Fruit fly (Drosophila melanogaster) whole organism, adult: Measurements from ENCODE around the gene RhoBTB.

Experiments used
- CG11617 ChIP-seq: fragments of 200-800 bp; sonication (Bioruptor generic); optimal IDR thresholded peaks from 2 replicates; lab custom pipeline; 2017; ENCODE audit warnings: mild to moderate bottlenecking, missing biosample characterization, missing genetic modification reagents, missing genetic modification characterization
- CG12768 ChIP-seq: fragments of 200-800 bp; sonication (Bioruptor generic); optimal IDR thresholded peaks from 2 replicates; lab custom pipeline; 2017; ENCODE audit warnings: missing biosample characterization, missing genetic modification characterization, mild to moderate bottlenecking, moderate library complexity, missing genetic modification reagents
- CG14711 ChIP-seq: fragments of 200-800 bp; sonication (Bioruptor generic); optimal IDR thresholded peaks from 2 replicates; lab custom pipeline; 2018; ENCODE audit warnings: missing biosample characterization, mild to moderate bottlenecking, missing genetic modification characterization, moderate library complexity
- CG1620 ChIP-seq: fragments of 200-800 bp; sonication (Bioruptor generic); optimal IDR thresholded peaks from 2 replicates; lab custom pipeline; 2016; ENCODE audit warnings: missing biosample characterization, missing genetic modification characterization
- CG33017 ChIP-seq: fragments of 200-800 bp; sonication (Bioruptor generic); optimal IDR thresholded peaks from 2 replicates; lab custom pipeline; 2018; ENCODE audit warnings: missing biosample characterization, mild to moderate bottlenecking, missing genetic modification characterization, moderate library complexity
- CG5204 ChIP-seq: fragments of 200-800 bp; sonication (Bioruptor generic); optimal IDR thresholded peaks from 2 replicates; lab custom pipeline; 2016; ENCODE audit warnings: missing biosample characterization, missing genetic modification characterization
- CG7045 ChIP-seq: fragments of 200-800 bp; sonication (Bioruptor generic); optimal IDR thresholded peaks from 2 replicates; lab custom pipeline; 2017; ENCODE audit warnings: missing biosample characterization, mild to moderate bottlenecking, missing genetic modification characterization
- CG7101 ChIP-seq: fragments of 200-800 bp; sonication (Bioruptor generic); optimal IDR thresholded peaks from 2 replicates; lab custom pipeline; 2018; ENCODE audit warnings: missing biosample characterization, mild to moderate bottlenecking, missing genetic modification characterization, moderate library complexity
- Clk ChIP-seq: fragments of 200-800 bp; sonication (Bioruptor generic); optimal IDR thresholded peaks from 2 replicates; lab custom pipeline; 2017; ENCODE audit warnings: missing biosample characterization, missing genetic modification characterization
- Crg-1 ChIP-seq: fragments of 200-800 bp; sonication (Bioruptor generic); optimal IDR thresholded peaks from 2 replicates; lab custom pipeline; 2016; ENCODE audit warnings: missing biosample characterization, missing genetic modification characterization
- Hr96 ChIP-seq: fragments of 200-800 bp; sonication (Bioruptor generic); optimal IDR thresholded peaks from 2 replicates; lab custom pipeline; 2016; ENCODE audit warnings: missing biosample characterization, missing genetic modification characterization
- Mnt ChIP-seq: fragments of 200-800 bp; sonication (Bioruptor generic); optimal IDR thresholded peaks from 2 replicates; lab custom pipeline; 2016; ENCODE audit warnings: missing biosample characterization, mild to moderate bottlenecking, missing genetic modification characterization
- bab1 ChIP-seq: fragments of 200-800 bp; sonication (Bioruptor generic); optimal IDR thresholded peaks from 3 replicates; lab custom pipeline; 2019; ENCODE audit warnings: missing biosample characterization, mild to moderate bottlenecking, missing genetic modification characterization, moderate library complexity
- cic ChIP-seq: fragments of 200-800 bp; sonication (Bioruptor generic); optimal IDR thresholded peaks from 2 replicates; lab custom pipeline; 2017; ENCODE audit warnings: missing biosample characterization, mild to moderate bottlenecking, missing genetic modification characterization, moderate library complexity
- cnc ChIP-seq, 2 experiments: fragments of >200 bp; optimal IDR thresholded peaks; 2 replicates each; lab custom pipeline; 2017
- kay ChIP-seq: fragments of 200-800 bp; sonication (Bioruptor generic); peaks from one replicate; lab custom pipeline; 2016; ENCODE audit warnings: missing biosample characterization, missing genetic modification characterization, borderline replicate concordance
- ovo ChIP-seq: fragments of 200-800 bp; sonication (Bioruptor generic); optimal IDR thresholded peaks from 2 replicates; lab custom pipeline; 2016; ENCODE audit warnings: missing biosample characterization, missing genetic modification characterization
- pad ChIP-seq: fragments of 200-800 bp; sonication (Bioruptor generic); optimal IDR thresholded peaks from 3 replicates; lab custom pipeline; 2017; ENCODE audit warnings: missing biosample characterization, missing genetic modification characterization, mild to moderate bottlenecking, moderate library complexity, missing genetic modification reagents
- tj ChIP-seq: fragments of 200-800 bp; sonication (Bioruptor generic); optimal IDR thresholded peaks from 3 replicates; lab custom pipeline; 2017; ENCODE audit warnings: missing biosample characterization, mild to moderate bottlenecking, missing genetic modification characterization, moderate library complexity
- toe ChIP-seq: fragments of 200-800 bp; sonication (Bioruptor generic); optimal IDR thresholded peaks from 2 replicates; lab custom pipeline; 2016; ENCODE audit warnings: missing biosample characterization, missing genetic modification characterization

RhoBTB gene

dm6 chr3L:20399550-20400109, 23.6 kb downstream of the RhoBTB start:
- TF ChIP-seq CG14711 (tag; lab: Kevin White, UChicago), result peak; percentile 79
- peak; percentile 31 for TF ChIP-seq Mnt (GFP tag; lab: Kevin White, UChicago)
- peak; percentile 82 for TF ChIP-seq CG11617 (GFP tag; lab: Kevin White, UChicago)
- TF ChIP-seq cnc (optimal IDR thresholded peaks at IDR 0.05; lab: Kevin White, UChicago), result no peak
- peak; percentile 79 for TF ChIP-seq CG7045
- TF ChIP-seq Crg-1 (GFP tag; lab: Kevin White, UChicago), result peak; percentile 55
- TF ChIP-seq Hr96 (GFP tag; lab: Kevin White, UChicago), result peak; percentile 73
- peak; percentile 68 for TF ChIP-seq toe (GFP tag; lab: Kevin White, UChicago)
- TF ChIP-seq CG7101 (tag; lab: Kevin White, UChicago), result peak; percentile 84
- no peak for TF ChIP-seq cic (GFP tag; lab: Kevin White, UChicago)
- peak; percentile 61 for TF ChIP-seq ovo
- peak; percentile 74 for TF ChIP-seq CG1620
- peak; percentile 91 for TF ChIP-seq kay (GFP tag; lab: Kevin White, UChicago)
- peak; percentile 76 for TF ChIP-seq tj (GFP tag; lab: Kevin White, UChicago)
- peak; percentile 73 for TF ChIP-seq CG12768 (GFP tag; lab: Kevin White, UChicago)
- peak; percentile 72 for TF ChIP-seq CG5204 (GFP tag; lab: Kevin White, UChicago)
- no peak for TF ChIP-seq Clk
- TF ChIP-seq pad (GFP tag; lab: Kevin White, UChicago), result peak; percentile 72
- peak; percentile 89 for TF ChIP-seq CG33017 (tag; lab: Kevin White, UChicago)
- TF ChIP-seq bab1 (GFP tag; lab: Kevin White, UChicago), result peak; percentile 88

DNA sequence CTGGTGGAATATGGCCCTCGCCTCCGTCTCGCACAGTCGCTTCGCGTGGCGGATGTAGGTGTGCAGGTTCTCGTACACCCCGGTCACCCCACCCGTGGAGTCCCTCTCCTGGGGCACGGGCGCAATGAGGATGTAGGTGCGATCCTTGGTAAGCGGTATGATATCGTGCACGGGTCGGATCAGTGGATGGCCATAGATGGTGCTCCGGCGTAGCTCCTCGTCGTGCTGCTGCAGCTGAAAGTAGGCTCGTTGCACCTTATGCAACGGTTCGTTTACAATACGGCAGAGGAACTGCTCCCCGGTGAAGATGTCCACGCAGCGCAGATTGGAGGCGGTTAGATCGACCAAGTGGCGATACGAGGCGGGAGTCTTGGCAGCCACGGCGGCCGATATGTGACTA, 24.5 kb downstream of the RhoBTB start:
- no peak for TF ChIP-seq CG5204 (GFP tag; lab: Kevin White, UChicago)
- no peak for TF ChIP-seq cnc (optimal IDR thresholded peaks at IDR 0.05; lab: Kevin White, UChicago)
- TF ChIP-seq cic (GFP tag; lab: Kevin White, UChicago), result no peak
- TF ChIP-seq Mnt (GFP tag; lab: Kevin White, UChicago), result no peak
- TF ChIP-seq kay (GFP tag; lab: Kevin White, UChicago), result no peak
- TF ChIP-seq bab1 (GFP tag; lab: Kevin White, UChicago), result no peak
- no peak for TF ChIP-seq ovo

- no peak for TF ChIP-seq toe (GFP tag; lab: Kevin White, UChicago)
- peak; percentile 70 for TF ChIP-seq bab1 (GFP tag; lab: Kevin White, UChicago)
- TF ChIP-seq tj (GFP tag; lab: Kevin White, UChicago), result peak; percentile 41
- peak; percentile 73 for TF ChIP-seq cic (GFP tag; lab: Kevin White, UChicago)
- TF ChIP-seq Hr96 (GFP tag; lab: Kevin White, UChicago), result no peak
- TF ChIP-seq Crg-1 (GFP tag; lab: Kevin White, UChicago), result peak; percentile 14
- TF ChIP-seq kay (GFP tag; lab: Kevin White, UChicago), result no peak
- no peak for TF ChIP-seq cnc (optimal IDR thresholded peaks at IDR 0.05; lab: Kevin White, UChicago)
- TF ChIP-seq pad (GFP tag; lab: Kevin White, UChicago), result peak; percentile 24
- peak; percentile 50 for TF ChIP-seq CG12768 (GFP tag; lab: Kevin White, UChicago)
- TF ChIP-seq ovo, result peak; percentile 62
- peak; percentile 21 for TF ChIP-seq CG14711 (tag; lab: Kevin White, UChicago)
- no peak for TF ChIP-seq CG1620
- peak; percentile 64 for TF ChIP-seq CG11617 (GFP tag; lab: Kevin White, UChicago)
- TF ChIP-seq Mnt (GFP tag; lab: Kevin White, UChicago), result peak; percentile 94
- no peak for TF ChIP-seq Clk
- TF ChIP-seq CG33017 (tag; lab: Kevin White, UChicago), result peak; percentile 64
- TF ChIP-seq CG7045, result peak; percentile 54
- TF ChIP-seq CG5204 (GFP tag; lab: Kevin White, UChicago), result no peak
- TF ChIP-seq CG7101 (tag; lab: Kevin White, UChicago), result peak; percentile 59
Observed at dm6 chr3L:20401026-20401912, 25.2 kb downstream of the RhoBTB start, which contains the start of gene trbl. Gene trbl (minus strand): TSS chr3L:20401609.

dm6 chr3L:20402665-20403492, 26.8 kb downstream of the RhoBTB start:
- TF ChIP-seq ovo (no peak), cnc (optimal IDR thresholded peaks at IDR 0.05; lab: Kevin White, UChicago) (no peak), CG1620 (no peak), tj (GFP tag; lab: Kevin White, UChicago) (no peak), Crg-1 (GFP tag; lab: Kevin White, UChicago) (no peak), toe (GFP tag; lab: Kevin White, UChicago) (no peak), kay (GFP tag; lab: Kevin White, UChicago) (no peak), cic (GFP tag; lab: Kevin White, UChicago) (no peak), CG12768 (GFP tag; lab: Kevin White, UChicago) (no peak), CG33017 (tag; lab: Kevin White, UChicago) (no peak), Hr96 (GFP tag; lab: Kevin White, UChicago) (no peak), Clk (no peak), Mnt (GFP tag; lab: Kevin White, UChicago) (no peak), CG11617 (GFP tag; lab: Kevin White, UChicago) (no peak)
